Worm (Caenorhabditis elegans) whole organism, L2 larva: ENCODE data around the gene str-25.

Experiments
- C34F6.9 ChIP-seq: fragments of 150-350 bp; optimal IDR thresholded peaks from 2 replicates; lab custom pipeline; 2014; ENCODE audit warnings: missing biosample characterization, missing genetic modification characterization
- R02D3.7 ChIP-seq: fragments of 150-350 bp; optimal IDR thresholded peaks from 2 replicates; lab custom pipeline; 2014; ENCODE audit warnings: missing biosample characterization, missing genetic modification characterization
- Y55F3AM.14 ChIP-seq: fragments of 200-800 bp; sonication (Bioruptor generic); optimal IDR thresholded peaks from 2 replicates; lab custom pipeline; 2018; ENCODE audit warnings: mild to moderate bottlenecking, missing genetic modification characterization, missing compliant biosample characterization
- alr-1 ChIP-seq: fragments of 150-350 bp; optimal IDR thresholded peaks from 2 replicates; lab custom pipeline; 2014; ENCODE audit warnings: missing biosample characterization, missing genetic modification characterization
- ceh-16 ChIP-seq: fragments of 150-350 bp; optimal IDR thresholded peaks from 2 replicates; lab custom pipeline; 2014; ENCODE audit warnings: missing biosample characterization, missing genetic modification characterization
- ceh-82 ChIP-seq: fragments of 150-350 bp; optimal IDR thresholded peaks from 2 replicates; lab custom pipeline; 2014; ENCODE audit warnings: missing biosample characterization, missing genetic modification characterization
- crh-2 ChIP-seq: sonication (generic microtip); optimal IDR thresholded peaks from 2 replicates; lab custom pipeline; 2017; ENCODE audit warnings: missing biosample characterization, missing genetic modification characterization
- dmd-4 ChIP-seq: sonication (generic microtip); optimal IDR thresholded peaks from 2 replicates; lab custom pipeline; 2017; ENCODE audit warnings: missing biosample characterization, missing genetic modification characterization
- egl-27 ChIP-seq: sonication (generic microtip); optimal IDR thresholded peaks from 3 replicates; lab custom pipeline; 2017; ENCODE audit warnings: missing biosample characterization, missing genetic modification reagents, missing genetic modification characterization
- elt-1 ChIP-seq: fragments of 150-350 bp; optimal IDR thresholded peaks from 2 replicates; lab custom pipeline; 2014; ENCODE audit warnings: missing biosample characterization, missing genetic modification characterization
- elt-3 ChIP-seq: sonication (generic microtip); optimal IDR thresholded peaks from 2 replicates; lab custom pipeline; 2017; ENCODE audit warnings: missing biosample characterization, missing genetic modification characterization
- fos-1 ChIP-seq: fragments of 150-350 bp; optimal IDR thresholded peaks from 2 replicates; lab custom pipeline; 2014; ENCODE audit warnings: missing biosample characterization, missing genetic modification characterization
- lin-11 ChIP-seq: fragments of 150-350 bp; sonication (generic microtip); optimal IDR thresholded peaks from 2 replicates; lab custom pipeline; 2014; ENCODE audit warnings: missing biosample characterization, missing genetic modification characterization, inconsistent platforms, mixed read lengths
- lin-39 ChIP-seq: fragments of 150-350 bp; optimal IDR thresholded peaks from 2 replicates; lab custom pipeline; 2014; ENCODE audit warnings: missing biosample characterization, missing genetic modification reagents, missing genetic modification characterization
- lsy-2 ChIP-seq, 2 experiments: fragments of 150-350 bp in 1 of 2; sonication (generic microtip) in 1 of 2; optimal IDR thresholded peaks; 2 replicates each; lab custom pipeline; 2014 to 2017; ENCODE audit warnings: missing biosample characterization in 2 of 2, missing genetic modification characterization in 2 of 2
- mbf-1 ChIP-seq: sonication (generic microtip); optimal IDR thresholded peaks from 2 replicates; lab custom pipeline; 2017; ENCODE audit warnings: missing biosample characterization, missing genetic modification characterization
- mdl-1 ChIP-seq, 2 experiments: fragments of 150-350 bp in 1 of 2; sonication (generic microtip) in 1 of 2; optimal IDR thresholded peaks; 2 replicates each; lab custom pipeline; 2017; ENCODE audit warnings: missing biosample characterization in 2 of 2, missing genetic modification characterization in 2 of 2
- nhr-10 ChIP-seq: sonication (generic microtip); optimal IDR thresholded peaks from 2 replicates; lab custom pipeline; 2017; ENCODE audit warnings: missing biosample characterization, missing genetic modification characterization
- nhr-11 ChIP-seq: fragments of 150-350 bp; optimal IDR thresholded peaks from 2 replicates; lab custom pipeline; 2014; ENCODE audit warnings: missing biosample characterization, missing genetic modification characterization
- nhr-12 ChIP-seq: fragments of 150-350 bp; optimal IDR thresholded peaks from 2 replicates; lab custom pipeline; 2014; ENCODE audit warnings: missing biosample characterization, missing genetic modification characterization
- nhr-129 ChIP-seq: fragments of 150-350 bp; optimal IDR thresholded peaks from 2 replicates; lab custom pipeline; 2014; ENCODE audit warnings: missing biosample characterization, missing genetic modification characterization
- nhr-21 ChIP-seq: fragments of 150-350 bp; optimal IDR thresholded peaks from 2 replicates; lab custom pipeline; 2014; ENCODE audit warnings: missing biosample characterization, missing genetic modification characterization
- nhr-23 ChIP-seq: fragments of 150-350 bp; optimal IDR thresholded peaks from 2 replicates; lab custom pipeline; 2014; ENCODE audit warnings: missing biosample characterization, missing genetic modification reagents, missing genetic modification characterization
- nhr-237 ChIP-seq: fragments of 150-350 bp; optimal IDR thresholded peaks from 2 replicates; lab custom pipeline; 2014; ENCODE audit warnings: missing biosample characterization, missing genetic modification characterization
- nhr-25 ChIP-seq: fragments of 150-350 bp; sonication (generic microtip); optimal IDR thresholded peaks from 3 replicates; lab custom pipeline; 2014; ENCODE audit warnings: missing biosample characterization, missing genetic modification characterization
- nhr-6 ChIP-seq: fragments of 150-350 bp; optimal IDR thresholded peaks from 2 replicates; lab custom pipeline; 2014; ENCODE audit warnings: missing biosample characterization, missing genetic modification characterization
- nhr-77 ChIP-seq: fragments of 150-350 bp; optimal IDR thresholded peaks from 2 replicates; lab custom pipeline; 2014; ENCODE audit warnings: missing biosample characterization, missing genetic modification characterization
- sem-4 ChIP-seq: fragments of 150-350 bp; optimal IDR thresholded peaks from 2 replicates; lab custom pipeline; 2014; ENCODE audit warnings: missing biosample characterization, missing genetic modification reagents, missing genetic modification characterization
- skn-1 ChIP-seq: sonication (generic microtip); optimal IDR thresholded peaks from 2 replicates; lab custom pipeline; 2017; ENCODE audit warnings: missing biosample characterization, missing genetic modification characterization
- sma-3 ChIP-seq: sonication (generic microtip); optimal IDR thresholded peaks from 2 replicates; lab custom pipeline; 2016; ENCODE audit warnings: missing genetic modification reagents, missing genetic modification characterization, missing compliant biosample characterization
- snpc-4 ChIP-seq: fragments of 150-350 bp; optimal IDR thresholded peaks from 2 replicates; lab custom pipeline; 2014; ENCODE audit warnings: missing biosample characterization, missing genetic modification characterization
- unc-39 ChIP-seq: fragments of 150-350 bp; optimal IDR thresholded peaks from 2 replicates; lab custom pipeline; 2014; ENCODE audit warnings: missing biosample characterization, missing genetic modification characterization
- unc-55 ChIP-seq: fragments of 150-350 bp; sonication (generic microtip); optimal IDR thresholded peaks from 3 replicates; lab custom pipeline; 2014; ENCODE audit warnings: missing biosample characterization, missing genetic modification reagents, missing genetic modification characterization
- unc-62 ChIP-seq: fragments of 150-350 bp; optimal IDR thresholded peaks from 2 replicates; lab custom pipeline; 2014; ENCODE audit warnings: missing biosample characterization, missing genetic modification reagents, missing genetic modification characterization
- ztf-1 ChIP-seq: fragments of 200-800 bp; sonication (Bioruptor generic); conservative IDR thresholded peaks from 2 replicates; pipeline ENCODE4 v1.3.6; 2022; ENCODE audit warnings: missing genetic modification characterization, missing compliant biosample characterization
- ztf-4 ChIP-seq: fragments of 150-350 bp; optimal IDR thresholded peaks from 2 replicates; lab custom pipeline; 2014; ENCODE audit warnings: missing biosample characterization, missing genetic modification characterization

The str-25 gene

DNA sequence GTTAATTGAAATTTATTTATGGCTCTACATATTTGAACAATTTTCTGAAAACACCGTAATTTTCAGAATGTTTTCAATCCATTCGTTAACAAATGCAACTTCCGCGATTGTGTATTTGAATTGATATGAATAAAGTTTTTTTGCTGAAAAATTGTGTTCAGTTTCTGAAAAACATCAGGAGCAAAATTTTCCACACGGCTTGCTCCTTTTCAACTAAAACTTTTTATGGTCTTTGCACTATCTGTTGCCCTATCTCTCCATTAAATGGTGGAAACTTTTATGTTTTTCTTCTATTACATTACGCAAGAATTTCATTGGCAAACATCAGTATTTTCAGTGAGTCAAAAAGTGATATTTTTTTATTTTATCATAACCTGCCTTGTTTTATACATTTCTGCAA, 33.3 kb downstream of the str-25 start, which contains the start of gene F10A3.4:
TSS of gene F10A3.4 (plus strand) at position 301 of the 400 bp plus-strand sequence.
- TF ChIP-seq fos-1 (tag; lab: Kevin White, UChicago) = no peak
- no peak for TF ChIP-seq egl-27 (tag; lab: Kevin White, UChicago)
- no peak for TF ChIP-seq nhr-23
- TF ChIP-seq lin-11 (tag; lab: Kevin White, UChicago) = no peak
- TF ChIP-seq nhr-77 (tag; lab: Kevin White, UChicago) = no peak
- no peak for TF ChIP-seq skn-1 (tag; lab: Kevin White, UChicago)
- TF ChIP-seq mdl-1 (tag; optimal IDR thresholded peaks at IDR 0.05; lab: Kevin White, UChicago) = no peak
- no peak for TF ChIP-seq crh-2
- no peak for TF ChIP-seq ceh-16
- no peak for TF ChIP-seq ztf-4 (tag; lab: Kevin White, UChicago)
- TF ChIP-seq nhr-6 = no peak
- TF ChIP-seq Y55F3AM.14 (GFP tag; lab: Kevin White, UChicago) = no peak
- TF ChIP-seq lsy-2 (tag; optimal IDR thresholded peaks at IDR 0.05; lab: Kevin White, UChicago) = no peak

ce11 chrV:16153375-16153774, 37.9 kb downstream of the str-25 start, which contains the start of gene str-254:
TSS of gene str-254 (minus strand) at chrV:16153475.
- TF ChIP-seq alr-1 (no peak), nhr-21 (tag; lab: Kevin White, UChicago) (no peak), snpc-4 (tag; lab: Kevin White, UChicago) (no peak)
- TF ChIP-seq, all 48 proteins: peak for 0

ce11 chrV:16155111-16155510, 39.6 kb downstream of the str-25 start, which contains the start of gene str-97:
TSS of gene str-97 (minus strand) at chrV:16155211.
- TF ChIP-seq alr-1 (no peak), mbf-1 (tag; lab: Kevin White, UChicago) (no peak), nhr-10 (tag; lab: Kevin White, UChicago) (no peak), unc-62 (GFP tag; lab: Kevin White, UChicago) (no peak), fos-1 (tag; lab: Kevin White, UChicago) (no peak), elt-3 (no peak), nhr-237 (tag; lab: Kevin White, UChicago) (no peak), C34F6.9 (no peak), R02D3.7 (tag; lab: Kevin White, UChicago) (no peak), dmd-4 (tag; lab: Kevin White, UChicago) (no peak), ceh-16 (no peak), elt-1 (no peak), ztf-1 (no peak), nhr-23 (no peak), nhr-25 (tag; lab: Kevin White, UChicago) (no peak), sem-4 (tag; lab: Kevin White, UChicago) (no peak)
- TF ChIP-seq, all 48 proteins: peak for 0

ce11 chrV:16158391-16158790, 42.9 kb downstream of the str-25 start, which contains the start of gene str-99:
TSS of gene str-99 (minus strand) at chrV:16158491.
- TF ChIP-seq unc-39 (tag; lab: Kevin White, UChicago) (no peak), nhr-6 (no peak), unc-55 (no peak), ceh-82 (tag; lab: Kevin White, UChicago) (no peak), snpc-4 (tag; lab: Kevin White, UChicago) (no peak), sem-4 (tag; lab: Kevin White, UChicago) (no peak), ztf-1 (no peak), nhr-11 (no peak), nhr-25 (tag; lab: Kevin White, UChicago) (no peak), mdl-1 (tag; optimal IDR thresholded peaks at IDR 0.05; lab: Kevin White, UChicago) (no peak), sma-3 (GFP tag; lab: Kevin White, UChicago) (no peak), lin-39 (no peak), nhr-129 (no peak)

- no peak for TF ChIP-seq nhr-12 (tag; lab: Kevin White, UChicago)
- TF ChIP-seq R02D3.7 (tag; lab: Kevin White, UChicago) = no peak
- TF ChIP-seq mdl-1 (tag; optimal IDR thresholded peaks at IDR 0.05; lab: Kevin White, UChicago) = no peak
- TF ChIP-seq sma-3 (GFP tag; lab: Kevin White, UChicago) = no peak
- no peak for TF ChIP-seq Y55F3AM.14 (GFP tag; lab: Kevin White, UChicago)
- TF ChIP-seq, all 48 proteins: peak for 0
Measured at ce11 chrV:16159594-16159993, 44.1 kb downstream of the str-25 start, which contains the start of gene F10A3.17. TSS of gene F10A3.17 (minus strand) at chrV:16159694.
